Fruit fly (Drosophila melanogaster): Measurements from ENCODE around the gene mth.

DNA sequence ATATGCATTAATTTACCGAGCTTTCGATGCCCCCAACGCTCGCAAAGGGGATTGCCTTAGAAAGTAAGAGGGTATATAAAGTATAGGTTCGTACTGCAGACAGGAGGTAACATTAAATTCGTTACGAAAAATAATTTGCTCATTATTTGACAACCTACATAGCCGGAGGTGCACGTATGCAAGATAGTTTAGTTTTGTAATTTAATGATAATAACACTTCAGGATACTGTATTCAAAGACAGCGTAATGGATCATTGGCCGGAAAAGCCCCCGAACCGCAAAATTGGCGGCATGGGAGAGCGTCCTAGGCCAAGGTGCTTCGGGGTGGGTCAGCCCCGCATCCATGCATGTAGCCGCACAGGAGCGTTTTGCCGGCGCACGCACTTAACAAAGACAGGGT lies 34.4 kb downstream of the mth start:
- TF ChIP-seq Hr78 (GFP tag; optimal IDR thresholded peaks at IDR 0.05) (no peak), CG32264 (GFP tag; optimal IDR thresholded peaks at IDR 0.05) (no peak), psq (GFP tag; optimal IDR thresholded peaks at IDR 0.05) (no peak), lola (GFP tag; optimal IDR thresholded peaks at IDR 0.05) (no peak), Jra (GFP tag; optimal IDR thresholded peaks at IDR 0.05) (no peak), Myc (optimal IDR thresholded peaks at IDR 0.05) (no peak), Abd-B (GFP tag; optimal IDR thresholded peaks at IDR 0.05) (no peak), usp (GFP tag; optimal IDR thresholded peaks at IDR 0.05) (no peak)
